Fruit fly (Drosophila melanogaster) whole organism, pupa: ENCODE results near the gene CG33061.

Experiments used
- CG10348 ChIP-seq: fragments of 200-800 bp; sonication (Bioruptor generic); IDR thresholded peaks from 2 replicates; pipeline ENCODE4 v1.3.6; 2022; ENCODE audit warnings: missing biosample characterization, missing genetic modification characterization
- CG12605 ChIP-seq: fragments of 200-800 bp; sonication (Bioruptor generic); IDR thresholded peaks from 2 replicates; pipeline ENCODE4 v1.3.6; 2022; ENCODE audit warnings: missing biosample characterization, missing genetic modification characterization
- CG13204 ChIP-seq: fragments of 200-800 bp; sonication (Bioruptor generic); optimal IDR thresholded peaks from 2 replicates; lab custom pipeline; 2018; ENCODE audit warnings: missing biosample characterization, mild to moderate bottlenecking, missing genetic modification characterization, moderate library complexity
- CG14655 ChIP-seq: fragments of 200-800 bp; sonication (Bioruptor generic); optimal IDR thresholded peaks from 3 replicates; lab custom pipeline; 2017; ENCODE audit warnings: mild to moderate bottlenecking, missing biosample characterization, missing genetic modification reagents, missing genetic modification characterization
- CG15710 ChIP-seq: fragments of 200-800 bp; sonication (Bioruptor generic); optimal IDR thresholded peaks from 2 replicates; lab custom pipeline; 2018; ENCODE audit warnings: missing biosample characterization, mild to moderate bottlenecking, missing genetic modification characterization, moderate library complexity
- CG32121 ChIP-seq: fragments of 200-800 bp; sonication (Bioruptor generic); IDR thresholded peaks from 2 replicates; pipeline ENCODE4 v1.3.6; 2022; ENCODE audit warnings: missing biosample characterization, missing genetic modification characterization
- CG34367 ChIP-seq: fragments of 200-800 bp; sonication (Bioruptor generic); optimal IDR thresholded peaks from 2 replicates; lab custom pipeline; 2018; ENCODE audit warnings: missing biosample characterization, mild to moderate bottlenecking, missing genetic modification characterization
- CG4496 ChIP-seq: fragments of 200-800 bp; sonication (Bioruptor generic); IDR thresholded peaks from 3 replicates; pipeline ENCODE4 v1.3.6; 2022; ENCODE audit warnings: missing biosample characterization, missing genetic modification characterization
- CG8301 ChIP-seq: fragments of 200-800 bp; sonication (Bioruptor generic); optimal IDR thresholded peaks from 2 replicates; lab custom pipeline; 2018; ENCODE audit warnings: missing biosample characterization, mild to moderate bottlenecking, missing genetic modification characterization
- CG9948 ChIP-seq: fragments of 200-800 bp; sonication (Bioruptor generic); optimal IDR thresholded peaks from 2 replicates; lab custom pipeline; 2018; ENCODE audit warnings: missing biosample characterization, mild to moderate bottlenecking, missing genetic modification characterization, moderate library complexity
- D1 ChIP-seq: fragments of 200-800 bp; sonication (Bioruptor generic); optimal IDR thresholded peaks from 2 replicates; lab custom pipeline; 2018; ENCODE audit warnings: missing biosample characterization, mild to moderate bottlenecking, missing genetic modification characterization, moderate library complexity
- EcR ChIP-seq: fragments of 200-800 bp; sonication (Bioruptor generic); optimal IDR thresholded peaks from 3 replicates; lab custom pipeline; 2019; ENCODE audit warnings: missing biosample characterization, missing genetic modification characterization, mild to moderate bottlenecking, moderate library complexity, missing genetic modification reagents
- Ets98B ChIP-seq: fragments of 200-800 bp; sonication (Bioruptor generic); IDR thresholded peaks from 2 replicates; pipeline ENCODE4 v1.3.6; 2022; ENCODE audit warnings: missing biosample characterization, missing genetic modification characterization
- Pif1A ChIP-seq: fragments of 200-800 bp; sonication (Bioruptor generic); optimal IDR thresholded peaks from 3 replicates; lab custom pipeline; 2016; ENCODE audit warnings: missing biosample characterization, missing genetic modification characterization
- Pif1B ChIP-seq: fragments of 200-800 bp; sonication (Bioruptor generic); optimal IDR thresholded peaks from 3 replicates; lab custom pipeline; 2016; ENCODE audit warnings: missing biosample characterization, missing genetic modification characterization
- gl ChIP-seq: fragments of 200-800 bp; sonication (Bioruptor generic); optimal IDR thresholded peaks from 2 replicates; lab custom pipeline; 2018; ENCODE audit warnings: missing biosample characterization, mild to moderate bottlenecking, missing genetic modification characterization

The CG33061 gene

dm6 chr3L:16367240-16367639 is 37.6 kb downstream of the CG33061 start, which contains the start of gene Cpr72Ec:
TSS of gene Cpr72Ec (minus strand) at chr3L:16367340.
- TF ChIP-seq CG12605 (GFP tag; lab: Robert Waterston, UW) (no peak), EcR (GFP tag; lab: Kevin White, UChicago) (no peak), CG13204 (GFP tag; lab: Kevin White, UChicago) (no peak), CG34367 (no peak), D1 (tag; lab: Kevin White, UChicago) (no peak), CG9948 (no peak), Pif1B (GFP tag; lab: Kevin White, UChicago) (no peak)

dm6 chr3L:16368199-16368598 is 38.6 kb downstream of the CG33061 start, which contains the start of gene CG4842:
TSS of gene CG4842 (plus strand) at chr3L:16368389.
- TF ChIP-seq CG15710 (tag; lab: Kevin White, UChicago) = no peak
- TF ChIP-seq Pif1A (GFP tag; lab: Kevin White, UChicago) = no peak
- TF ChIP-seq EcR (GFP tag; lab: Kevin White, UChicago) = peak; percentile 7
- no peak for TF ChIP-seq CG32121 (GFP tag; lab: Robert Waterston, UW)

- TF ChIP-seq CG9948 (no peak), CG4496 (no peak), Ets98B (no peak), CG15710 (tag; lab: Kevin White, UChicago) (no peak), EcR (GFP tag; lab: Kevin White, UChicago) (no peak), CG10348 (GFP tag; lab: Robert Waterston, UW) (no peak)
Observed at dm6 chr3L:16369526-16369925, 39.9 kb downstream of the CG33061 start, which contains the start of gene CG18814. TSS of gene CG18814 (plus strand) at chr3L:16369826.

- no peak for TF ChIP-seq Pif1A (GFP tag; lab: Kevin White, UChicago)
- no peak for TF ChIP-seq CG13204 (GFP tag; lab: Kevin White, UChicago)
- TF ChIP-seq EcR (GFP tag; lab: Kevin White, UChicago) = peak; percentile 29
- no peak for TF ChIP-seq D1 (tag; lab: Kevin White, UChicago)
- peak; percentile 16; the same call in 1 of the 2 replicates for TF ChIP-seq CG12605 (GFP tag; lab: Robert Waterston, UW)
- TF ChIP-seq Pif1B (GFP tag; lab: Kevin White, UChicago) = no peak
- TF ChIP-seq gl (tag; lab: Kevin White, UChicago) = peak; percentile 11
Observed at dm6 chr3L:16377768-16378764, 48.5 kb downstream of the CG33061 start, which contains the start of gene roq. TSS of gene roq (minus strand) at chr3L:16378566.

- TF ChIP-seq CG14655 (GFP tag; lab: Kevin White, UChicago) (no peak), CG8301 (peak; percentile 21)
Observed at dm6 chr3L:16380770-16381169, 51.2 kb downstream of the CG33061 start.
